Fruit fly (Drosophila melanogaster) whole organism, wandering third instar larva: ENCODE data around the gene CG5399.

ENCODE experiments used
- OdsH ChIP-seq: fragments of 200-800 bp; sonication (Bioruptor generic); optimal IDR thresholded peaks from 2 replicates; lab custom pipeline; 2016; ENCODE audit warnings: missing biosample characterization, mild to moderate bottlenecking, missing genetic modification characterization
- Sp1 ChIP-seq: fragments of 200-800 bp; sonication (Bioruptor generic); optimal IDR thresholded peaks from 3 replicates; lab custom pipeline; 2019; ENCODE audit warnings: missing biosample characterization, mild to moderate bottlenecking, missing genetic modification characterization, moderate library complexity
- brk ChIP-seq: fragments of 200-800 bp; sonication (Bioruptor generic); optimal IDR thresholded peaks from 2 replicates; lab custom pipeline; 2016; ENCODE audit warnings: missing biosample characterization, mild to moderate bottlenecking, missing genetic modification characterization
- usp ChIP-seq: fragments of >200 bp; optimal IDR thresholded peaks from 2 replicates; lab custom pipeline; 2017; ENCODE audit warnings: missing biosample characterization, missing genetic modification characterization

dm6 chr3R:15692786-15693185, 2.3 kb upstream of the CG5399 start, which contains the start of gene CG31446:
- TF ChIP-seq usp (GFP tag; lab: Kevin White, UChicago) (no peak), Sp1 (GFP tag; lab: Kevin White, UChicago) (no peak), OdsH (GFP tag; lab: Kevin White, UChicago) (no peak), brk (GFP tag; lab: Kevin White, UChicago) (no peak)
